Worm (Caenorhabditis elegans) whole organism, L3 larva: ENCODE data around the gene bath-10.

Experiments used
- ama-1 ChIP-seq: fragments of 150-350 bp; optimal IDR thresholded peaks from 2 replicates; lab custom pipeline; 2018
- ceh-28 ChIP-seq: fragments of 150-350 bp; optimal IDR thresholded peaks from 2 replicates; lab custom pipeline; 2014; ENCODE audit warnings: missing biosample characterization, missing genetic modification reagents, missing genetic modification characterization
- egl-27 ChIP-seq: sonication (generic microtip); optimal IDR thresholded peaks from 4 replicates; lab custom pipeline; 2017; ENCODE audit warnings: missing biosample characterization, missing genetic modification reagents, missing genetic modification characterization
- egl-5 ChIP-seq: fragments of 150-350 bp; optimal IDR thresholded peaks from 2 replicates; lab custom pipeline; 2017; ENCODE audit warnings: missing biosample characterization, missing genetic modification reagents, missing genetic modification characterization, inconsistent platforms
- fkh-10 ChIP-seq: sonication (generic microtip); optimal IDR thresholded peaks from 2 replicates; lab custom pipeline; 2017; ENCODE audit warnings: missing biosample characterization, missing genetic modification reagents, missing genetic modification characterization
- fos-1 ChIP-seq: fragments of 150-350 bp; optimal IDR thresholded peaks from 2 replicates; lab custom pipeline; 2014; ENCODE audit warnings: missing biosample characterization, missing genetic modification characterization
- jun-1 ChIP-seq: fragments of 150-350 bp; optimal IDR thresholded peaks from 2 replicates; lab custom pipeline; 2014; ENCODE audit warnings: missing biosample characterization, missing genetic modification reagents, missing genetic modification characterization
- nhr-11 ChIP-seq: fragments of 150-350 bp; optimal IDR thresholded peaks from 2 replicates; lab custom pipeline; 2014; ENCODE audit warnings: missing biosample characterization, missing genetic modification characterization
- nhr-25 ChIP-seq: sonication (generic microtip); optimal IDR thresholded peaks from 2 replicates; lab custom pipeline; 2017; ENCODE audit warnings: missing biosample characterization, missing genetic modification characterization
- nhr-28 ChIP-seq: fragments of 150-350 bp; optimal IDR thresholded peaks from 2 replicates; lab custom pipeline; 2014; ENCODE audit warnings: missing biosample characterization, missing genetic modification characterization
- pqm-1 ChIP-seq: fragments of 150-350 bp; optimal IDR thresholded peaks from 2 replicates; lab custom pipeline; 2017; ENCODE audit warnings: missing biosample characterization, missing genetic modification characterization, inconsistent platforms
- tbx-2 ChIP-seq: sonication (generic microtip); optimal IDR thresholded peaks from 2 replicates; lab custom pipeline; 2016; ENCODE audit warnings: mild to moderate bottlenecking, missing genetic modification characterization, missing compliant biosample characterization
- zag-1 ChIP-seq: fragments of 150-350 bp; optimal IDR thresholded peaks from 2 replicates; lab custom pipeline; 2014; ENCODE audit warnings: missing biosample characterization, missing genetic modification characterization
- ztf-4 ChIP-seq: fragments of 150-350 bp; optimal IDR thresholded peaks from 2 replicates; lab custom pipeline; 2014; ENCODE audit warnings: missing biosample characterization, missing genetic modification characterization

DNA sequence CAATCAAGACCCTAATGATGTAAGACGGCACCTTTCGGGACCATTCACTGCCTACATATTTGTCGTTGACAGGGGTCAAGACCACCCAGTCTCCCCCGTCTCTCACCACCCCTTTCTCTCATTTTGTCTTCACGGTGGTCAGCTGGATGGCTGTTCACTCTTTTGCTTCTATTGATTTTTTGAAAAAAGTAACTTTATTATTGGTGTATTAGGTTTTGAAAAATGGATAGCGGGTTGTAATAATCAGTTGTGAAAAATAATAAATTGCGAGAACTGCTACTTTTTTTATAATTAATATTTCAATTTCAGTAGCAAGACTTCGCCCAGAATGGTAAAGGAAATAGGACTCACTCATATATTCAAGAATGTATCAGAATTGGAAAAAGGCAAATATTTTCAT lies 1.9 kb downstream of the bath-10 start, which contains the start of gene bath-9:
- TF ChIP-seq nhr-28 (tag; lab: Kevin White, UChicago) (no peak), fkh-10 (GFP tag; lab: Kevin White, UChicago) (no peak), zag-1 (tag; lab: Kevin White, UChicago) (no peak), egl-5 (no peak), ceh-28 (tag; lab: Kevin White, UChicago) (no peak), egl-27 (tag; lab: Kevin White, UChicago) (no peak), ama-1 (no peak), ztf-4 (tag; lab: Kevin White, UChicago) (no peak), pqm-1 (tag; lab: Kevin White, UChicago) (no peak), nhr-25 (tag; lab: Kevin White, UChicago) (no peak), jun-1 (tag; lab: Kevin White, UChicago) (no peak), tbx-2 (tag; lab: Kevin White, UChicago) (no peak), nhr-11 (tag; lab: Kevin White, UChicago) (no peak), fos-1 (tag; lab: Kevin White, UChicago) (no peak)
